Fruit fly (Drosophila melanogaster): ENCODE measurements around the gene CG42590.

The CG42590 gene

dm6 chr3L:8081822-8082221, 12.8 kb upstream of the CG42590 start (continued):
- TF ChIP-seq Lpt (GFP tag; optimal IDR thresholded peaks at IDR 0.05), result no peak
- TF ChIP-seq CHES-1-like (GFP tag; optimal IDR thresholded peaks at IDR 0.05), result peak; percentile 5
- no peak for TF ChIP-seq vnd (GFP tag; IDR thresholded peaks at IDR 0.05; ENCODE audit: partially characterized antibody)
- no peak for TF ChIP-seq disco-r (GFP tag; optimal IDR thresholded peaks at IDR 0.05)
- TF ChIP-seq ro (GFP tag; IDR thresholded peaks at IDR 0.05), result no peak
- no peak for TF ChIP-seq CG3726 (GFP tag; IDR thresholded peaks at IDR 0.05)
- no peak for TF ChIP-seq az2 (GFP tag; optimal IDR thresholded peaks at IDR 0.05)
- peak; percentile 47 for TF ChIP-seq Scr (GFP tag; IDR thresholded peaks at IDR 0.05; ENCODE audit: partially characterized antibody)
- TF ChIP-seq crc (GFP tag; optimal IDR thresholded peaks at IDR 0.05), result peak; percentile 2
- TF ChIP-seq Fer2 (tag; optimal IDR thresholded peaks at IDR 0.05), result no peak
- TF ChIP-seq Ets65A (GFP tag), result no peak
- TF ChIP-seq fd64A (GFP tag; optimal IDR thresholded peaks at IDR 0.05), result peak; percentile 2
- no peak for TF ChIP-seq CG11085 (GFP tag; IDR thresholded peaks at IDR 0.05)
- no peak for TF ChIP-seq CG7928 (GFP tag; optimal IDR thresholded peaks at IDR 0.05)
- TF ChIP-seq CG2712 (tag; optimal IDR thresholded peaks at IDR 0.05), result no peak
- TF ChIP-seq CG10565 (GFP tag; optimal IDR thresholded peaks at IDR 0.05), result no peak
- no peak for TF ChIP-seq toy (GFP tag; IDR thresholded peaks at IDR 0.05)
- no peak for TF ChIP-seq fd96Cb (tag; optimal IDR thresholded peaks at IDR 0.05)
- no peak for TF ChIP-seq CG14860 (GFP tag; IDR thresholded peaks at IDR 0.05; ENCODE audit: partially characterized antibody)
- TF ChIP-seq Doc2 (GFP tag; IDR thresholded peaks at IDR 0.05), result no peak
- peak; percentile 38; the same call in 1 of the 2 replicates for TF ChIP-seq CG14014 (GFP tag; IDR thresholded peaks at IDR 0.05)
- TF ChIP-seq Six4 (GFP tag; optimal IDR thresholded peaks at IDR 0.05), result no peak
- TF ChIP-seq Rfx (GFP tag; IDR thresholded peaks at IDR 0.05), result peak; percentile 72; the same call in 1 of the 2 replicates
- no peak for TF ChIP-seq ash1 (GFP tag; optimal IDR thresholded peaks at IDR 0.05)
- TF ChIP-seq fru (optimal IDR thresholded peaks at IDR 0.05), result no peak
- no peak; the same call in 1 of the 2 replicates for TF ChIP-seq NFAT (GFP tag; IDR thresholded peaks at IDR 0.05)
- peak; percentile 82 for TF ChIP-seq onecut (GFP tag; IDR thresholded peaks at IDR 0.05)
- no peak for TF ChIP-seq pum (GFP tag; optimal IDR thresholded peaks at IDR 0.05)
- peak; percentile 85 to 95 for TF ChIP-seq Trl (optimal IDR thresholded peaks at IDR 0.05)
- TF ChIP-seq Trl (GFP tag; optimal IDR thresholded peaks at IDR 0.05), result peak; percentile 64
- peak; percentile 19 for TF ChIP-seq CG11723 (GFP tag; optimal IDR thresholded peaks at IDR 0.05)
- TF ChIP-seq CrebB (tag; optimal IDR thresholded peaks at IDR 0.05), result peak; percentile 55
- no peak for TF ChIP-seq Mrtf (GFP tag; IDR thresholded peaks at IDR 0.05)
- TF ChIP-seq Dek (tag; optimal IDR thresholded peaks at IDR 0.05), result peak; percentile 17
- TF ChIP-seq CG1832 (GFP tag; optimal IDR thresholded peaks at IDR 0.05), result no peak
- no peak for TF ChIP-seq hbn (GFP tag; IDR thresholded peaks at IDR 0.05; ENCODE audit: partially characterized antibody)
- no peak for TF ChIP-seq twi (tag; optimal IDR thresholded peaks at IDR 0.05)
- peak; percentile 68 for TF ChIP-seq zen2 (GFP tag; IDR thresholded peaks at IDR 0.05; ENCODE audit: partially characterized antibody)
- TF ChIP-seq CG15011 (GFP tag; optimal IDR thresholded peaks at IDR 0.05), result no peak
- TF ChIP-seq Mad (GFP tag; optimal IDR thresholded peaks at IDR 0.05), result peak; percentile 17
- TF ChIP-seq aop (GFP tag; IDR thresholded peaks at IDR 0.05), result no peak
- no peak for TF ChIP-seq fd102C (GFP tag; optimal IDR thresholded peaks at IDR 0.05)
- no peak for TF ChIP-seq GATAe (GFP tag; conservative IDR thresholded peaks at IDR 0.05)
- TF ChIP-seq Dp (GFP tag; optimal IDR thresholded peaks at IDR 0.05), result peak; percentile 38
- no peak for TF ChIP-seq MESR4 (GFP tag; optimal IDR thresholded peaks at IDR 0.05)
- TF ChIP-seq CG4328 (GFP tag; optimal IDR thresholded peaks at IDR 0.05), result peak; percentile 19
- no peak for TF ChIP-seq mld (GFP tag; IDR thresholded peaks at IDR 0.05; ENCODE audit: partially characterized antibody)
- TF ChIP-seq pan (optimal IDR thresholded peaks at IDR 0.05), result no peak
- no peak for TF ChIP-seq pan (GFP tag; optimal IDR thresholded peaks at IDR 0.05 in 1 of 2, IDR thresholded peaks at IDR 0.05 in 1 of 2)
- no peak for TF ChIP-seq Sry-β (GFP tag; optimal IDR thresholded peaks at IDR 0.05)
- peak; percentile 42 for TF ChIP-seq CG2678 (tag; optimal IDR thresholded peaks at IDR 0.05)
- TF ChIP-seq CG6175 (GFP tag; IDR thresholded peaks at IDR 0.05), result no peak

All from whole organism, embryonic.